Fruit fly (Drosophila melanogaster): ENCODE measurements around the gene nullo.

Gene nullo

dm6 chrX:7095292-7095911 is 46.1 kb downstream of the nullo start (continued):
- TF ChIP-seq en (GFP tag; optimal IDR thresholded peaks at IDR 0.05) (peak; percentile 80), CG30431 (GFP tag; optimal IDR thresholded peaks at IDR 0.05) (peak; percentile 69), bigmax (GFP tag; optimal IDR thresholded peaks at IDR 0.05) (no peak), ttk (GFP tag; IDR thresholded peaks at IDR 0.05) (peak; percentile 77), stwl (tag; optimal IDR thresholded peaks at IDR 0.05) (no peak), D19B (GFP tag; optimal IDR thresholded peaks at IDR 0.05) (peak; percentile 12), lola (GFP tag; optimal IDR thresholded peaks at IDR 0.05) (peak in 1 of 3 experiments; percentile 60), Dip2 (GFP tag; IDR thresholded peaks at IDR 0.05) (no peak), Med (GFP tag) (peak; percentile 96), Atf3 (GFP tag; optimal IDR thresholded peaks at IDR 0.05) (peak; percentile 46), ab (GFP tag; optimal IDR thresholded peaks at IDR 0.05) (peak; percentile 39), twi (tag; optimal IDR thresholded peaks at IDR 0.05) (peak; percentile 16), Dfd (GFP tag; optimal IDR thresholded peaks at IDR 0.05) (no peak), Fer1 (GFP tag; optimal IDR thresholded peaks at IDR 0.05) (peak; percentile 82), chm (GFP tag; IDR thresholded peaks at IDR 0.05) (peak; percentile 48; the same call in 1 of the 2 replicates), vnd (GFP tag; IDR thresholded peaks at IDR 0.05; ENCODE audit: partially characterized antibody) (no peak), toy (GFP tag; IDR thresholded peaks at IDR 0.05) (peak; percentile 43; the same call in 1 of the 2 replicates), Ssrp (tag; optimal IDR thresholded peaks at IDR 0.05) (peak; percentile 71), Abd-B (GFP tag; optimal IDR thresholded peaks at IDR 0.05) (peak; percentile 59), al (GFP tag; IDR thresholded peaks at IDR 0.05) (peak; percentile 58), CG6791 (GFP tag; IDR thresholded peaks at IDR 0.05; ENCODE audit: partially characterized antibody) (no peak), sqz (GFP tag; optimal IDR thresholded peaks at IDR 0.05) (no peak), grau (tag; optimal IDR thresholded peaks at IDR 0.05) (peak; percentile 96), mld (GFP tag; IDR thresholded peaks at IDR 0.05; ENCODE audit: partially characterized antibody) (no peak), Deaf1 (tag; optimal IDR thresholded peaks at IDR 0.05) (peak; percentile 40), CG30403 (GFP tag; optimal IDR thresholded peaks at IDR 0.05) (peak; percentile 73), HHEX (GFP tag; optimal IDR thresholded peaks at IDR 0.05) (peak; percentile 77), Hr51 (GFP tag; optimal IDR thresholded peaks at IDR 0.05) (peak; percentile 46 to 87), CG43689 (GFP tag; IDR thresholded peaks at IDR 0.05) (peak; percentile 41; the same call in 1 of the 2 replicates), tll (GFP tag; optimal IDR thresholded peaks at IDR 0.05) (no peak), fu2 (GFP tag; optimal IDR thresholded peaks at IDR 0.05) (peak; percentile 33), H2.0 (GFP tag; IDR thresholded peaks at IDR 0.05) (peak; percentile 83), CG9817 (tag; optimal IDR thresholded peaks at IDR 0.05) (peak; percentile 86), wdn (GFP tag; IDR thresholded peaks at IDR 0.05) (0 out of 2 replicates have a peak, but pooled peaks have one; percentile 27), Gsc (GFP tag; IDR thresholded peaks at IDR 0.05) (no peak), vvl (GFP tag; IDR thresholded peaks at IDR 0.05) (peak; percentile 90), Ada2b (GFP tag; IDR thresholded peaks at IDR 0.05) (peak; percentile 83), CG10462 (GFP tag; optimal IDR thresholded peaks at IDR 0.05) (peak; percentile 47), CG16813 (GFP tag; IDR thresholded peaks at IDR 0.05; ENCODE audit: partially characterized antibody) (no peak), GATAe (GFP tag; conservative IDR thresholded peaks at IDR 0.05) (no peak), crol (GFP tag; IDR thresholded peaks at IDR 0.05) (no peak), onecut (GFP tag; IDR thresholded peaks at IDR 0.05) (peak; percentile 80), Scr (GFP tag; IDR thresholded peaks at IDR 0.05; ENCODE audit: partially characterized antibody) (no peak), oc (tag; optimal IDR thresholded peaks at IDR 0.05) (peak; percentile 75), Aef1 (GFP tag; IDR thresholded peaks at IDR 0.05) (peak; percentile 67; the same call in 2 of the 3 replicates), usp (GFP tag; optimal IDR thresholded peaks at IDR 0.05) (no peak), Rx (GFP tag; IDR thresholded peaks at IDR 0.05) (peak; percentile 68), CG1233 (GFP tag; optimal IDR thresholded peaks at IDR 0.05) (peak; percentile 71), chn (GFP tag; optimal IDR thresholded peaks at IDR 0.05) (peak; percentile 62)
